Worm (Caenorhabditis elegans) whole organism, L2 larva: Measurements from ENCODE around the gene fipr-14.

Experiments
- aly-2 ChIP-seq: fragments of 150-350 bp; optimal IDR thresholded peaks from 2 replicates; lab custom pipeline; 2014; ENCODE audit warnings: missing biosample characterization, missing genetic modification characterization
- blmp-1 ChIP-seq: sonication (generic microtip); optimal IDR thresholded peaks from 2 replicates; lab custom pipeline; 2017; ENCODE audit warnings: missing genetic modification characterization, mild to moderate bottlenecking, missing compliant biosample characterization, antibody characterized with exemption, moderate library complexity; ENCODE audit not compliant: insufficient read depth
- lin-39 ChIP-seq: fragments of 150-350 bp; optimal IDR thresholded peaks from 2 replicates; lab custom pipeline; 2014; ENCODE audit warnings: missing biosample characterization, missing genetic modification reagents, missing genetic modification characterization
- nhr-10 ChIP-seq: sonication (generic microtip); optimal IDR thresholded peaks from 2 replicates; lab custom pipeline; 2017; ENCODE audit warnings: missing biosample characterization, missing genetic modification characterization
- sma-3 ChIP-seq: sonication (generic microtip); optimal IDR thresholded peaks from 2 replicates; lab custom pipeline; 2016; ENCODE audit warnings: missing genetic modification reagents, missing genetic modification characterization, missing compliant biosample characterization
- unc-62 ChIP-seq: fragments of 150-350 bp; optimal IDR thresholded peaks from 2 replicates; lab custom pipeline; 2014; ENCODE audit warnings: missing biosample characterization, missing genetic modification reagents, missing genetic modification characterization
- ztf-11 ChIP-seq: sonication (generic microtip); optimal IDR thresholded peaks from 2 replicates; lab custom pipeline; 2017; ENCODE audit warnings: missing biosample characterization, missing genetic modification characterization

DNA sequence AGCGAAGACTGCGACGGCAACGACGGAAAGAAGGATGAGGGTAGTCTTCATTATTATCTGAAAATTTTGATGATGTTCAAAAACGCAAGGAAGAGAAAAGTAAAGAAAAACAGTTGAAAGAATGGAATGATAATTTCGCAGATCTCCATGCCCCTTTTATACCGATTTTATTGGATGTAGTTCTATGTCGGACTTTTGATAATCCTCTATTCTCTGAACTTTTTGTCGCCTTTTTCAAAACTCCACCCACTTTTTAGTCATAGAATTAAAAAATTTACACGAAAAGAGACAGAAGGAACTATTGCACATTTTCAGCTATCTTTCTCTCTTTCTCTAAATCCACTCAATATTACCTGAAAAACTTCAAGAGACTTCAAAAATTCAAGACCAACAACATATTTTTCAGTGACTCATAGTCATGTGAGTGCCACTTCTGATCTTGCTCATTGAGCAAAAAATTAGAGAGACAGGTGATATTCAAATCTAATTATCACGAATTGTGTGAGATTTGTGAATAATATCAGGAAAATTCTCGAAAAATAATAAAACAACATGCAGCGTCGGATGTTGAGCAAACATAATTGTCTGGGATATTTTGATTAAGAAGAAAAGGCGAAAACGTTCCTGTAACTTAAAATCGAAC is 13.0 kb downstream of the fipr-14 start, which contains the start of gene F13E9.15:
- no peak for TF ChIP-seq aly-2 (tag; lab: Kevin White, UChicago)
- no peak for TF ChIP-seq sma-3 (GFP tag; lab: Kevin White, UChicago)
- TF ChIP-seq nhr-10 (tag; lab: Kevin White, UChicago): no peak
- no peak for TF ChIP-seq lin-39 (tag; lab: Kevin White, UChicago)
- TF ChIP-seq unc-62: no peak
- TF ChIP-seq ztf-11: no peak
- TF ChIP-seq blmp-1 (tag; lab: Kevin White, UChicago): no peak
